Fruit fly (Drosophila melanogaster) whole organism, embryonic: ENCODE results near the gene Nf-YA.
A peak's percentile ranks its signal among the peaks of the same experiment; 100 is the strongest.

ENCODE experiments used
- Atf3 ChIP-seq: fragments of 200-800 bp; sonication (Bioruptor generic); optimal IDR thresholded peaks from 3 replicates; lab custom pipeline; 2016; ENCODE audit warnings: missing biosample characterization, missing genetic modification characterization
- Atf6 ChIP-seq: fragments of 200-800 bp; sonication (Bioruptor generic); IDR thresholded peaks from 2 replicates; pipeline ENCODE4 v1.3.6; 2022; ENCODE audit warnings: missing biosample characterization, missing genetic modification characterization
- CG10147 ChIP-seq: fragments of 200-800 bp; sonication (Bioruptor generic); optimal IDR thresholded peaks from 2 replicates; lab custom pipeline; 2019; ENCODE audit warnings: missing biosample characterization, mild to moderate bottlenecking, missing genetic modification characterization, moderate library complexity
- CG1024 ChIP-seq: fragments of 200-800 bp; sonication (Bioruptor generic); IDR thresholded peaks from 2 replicates; pipeline ENCODE4 v1.3.6; 2022; ENCODE audit warnings: missing biosample characterization, missing genetic modification characterization
- CG11696 ChIP-seq: fragments of 200-800 bp; sonication (Bioruptor generic); IDR thresholded peaks from 2 replicates; pipeline ENCODE4 v1.3.6; 2022; ENCODE audit warnings: missing biosample characterization, missing genetic modification characterization
- CG12071 ChIP-seq: fragments of 200-800 bp; sonication (Bioruptor generic); optimal IDR thresholded peaks from 3 replicates; lab custom pipeline; 2018; ENCODE audit warnings: missing biosample characterization, mild to moderate bottlenecking, missing genetic modification characterization
- CG12155 ChIP-seq: fragments of 200-800 bp; sonication (Bioruptor generic); optimal IDR thresholded peaks from 3 replicates; lab custom pipeline; 2016; ENCODE audit warnings: missing biosample characterization, missing genetic modification characterization
- CG12219 ChIP-seq: fragments of 200-800 bp; sonication (Bioruptor generic); optimal IDR thresholded peaks from 3 replicates; lab custom pipeline; 2018; ENCODE audit warnings: missing biosample characterization, mild to moderate bottlenecking, missing genetic modification characterization
- CG12769 ChIP-seq: fragments of 200-800 bp; sonication (Bioruptor generic); optimal IDR thresholded peaks from 2 replicates; lab custom pipeline; 2019; ENCODE audit warnings: missing biosample characterization, mild to moderate bottlenecking, missing genetic modification characterization, moderate library complexity
- CG13424 ChIP-seq: fragments of 200-800 bp; sonication (Bioruptor generic); optimal IDR thresholded peaks from 2 replicates; lab custom pipeline; 2019; ENCODE audit warnings: missing biosample characterization, mild to moderate bottlenecking, missing genetic modification characterization, moderate library complexity
- CG13894 ChIP-seq: fragments of 200-800 bp; sonication (Bioruptor generic); optimal IDR thresholded peaks from 3 replicates; lab custom pipeline; 2018; ENCODE audit warnings: missing biosample characterization, mild to moderate bottlenecking, missing genetic modification characterization, moderate library complexity
- CG14014 ChIP-seq: fragments of 200-800 bp; sonication (Bioruptor generic); IDR thresholded peaks from 2 replicates; pipeline ENCODE4 v1.3.6; 2022; ENCODE audit warnings: missing biosample characterization, missing genetic modification characterization
- CG1603 ChIP-seq: fragments of 200-800 bp; sonication (Bioruptor generic); optimal IDR thresholded peaks from 2 replicates; lab custom pipeline; 2019; ENCODE audit warnings: missing biosample characterization, mild to moderate bottlenecking, missing genetic modification characterization, moderate library complexity
- CG2199 ChIP-seq: fragments of 200-800 bp; sonication (Bioruptor generic); IDR thresholded peaks from 3 replicates; pipeline ENCODE4 v1.3.6; 2022; ENCODE audit warnings: missing biosample characterization, missing genetic modification characterization
- CG30403 ChIP-seq: fragments of 200-800 bp; sonication (Bioruptor generic); optimal IDR thresholded peaks from 3 replicates; lab custom pipeline; 2016; ENCODE audit warnings: missing biosample characterization, missing genetic modification characterization
- CG31224 ChIP-seq: fragments of 200-800 bp; sonication (Bioruptor generic); IDR thresholded peaks from 2 replicates; pipeline ENCODE4 v1.3.6; 2022; ENCODE audit warnings: missing biosample characterization, missing genetic modification characterization
- CG31365 ChIP-seq: fragments of 200-800 bp; sonication (Bioruptor generic); optimal IDR thresholded peaks from 2 replicates; lab custom pipeline; 2018; ENCODE audit warnings: missing biosample characterization, mild to moderate bottlenecking, missing genetic modification characterization
- CG32532 ChIP-seq: fragments of 200-800 bp; sonication (Bioruptor generic); IDR thresholded peaks from 2 replicates; pipeline ENCODE4 v1.3.6; 2022; ENCODE audit warnings: missing biosample characterization, missing genetic modification characterization
- CG6791 ChIP-seq: fragments of 200-800 bp; sonication (Bioruptor generic); IDR thresholded peaks from 3 replicates; pipeline ENCODE4 v1.3.6; 2022; ENCODE audit warnings: missing biosample characterization, missing genetic modification characterization; ENCODE audit not compliant: partially characterized antibody
- CG8281 ChIP-seq: fragments of 200-800 bp; sonication (Bioruptor generic); optimal IDR thresholded peaks from 2 replicates; lab custom pipeline; 2018; ENCODE audit warnings: missing biosample characterization, mild to moderate bottlenecking, missing genetic modification characterization, moderate library complexity
- CG8388 ChIP-seq: fragments of 200-800 bp; sonication (Bioruptor generic); optimal IDR thresholded peaks from 2 replicates; lab custom pipeline; 2019; ENCODE audit warnings: missing biosample characterization, mild to moderate bottlenecking, missing genetic modification characterization, moderate library complexity
- CG8478 ChIP-seq: fragments of >200 bp; optimal IDR thresholded peaks from 2 replicates; lab custom pipeline; 2018
- D ChIP-seq, 2 experiments: fragments of 200-800 bp in 1 of 2; fragments of >200 bp in 1 of 2; sonication (Bioruptor generic) in 1 of 2; optimal IDR thresholded peaks; 2 replicates in 1 of 2; 3 replicates in 1 of 2; lab custom pipeline; 2017; ENCODE audit warnings: mild to moderate bottlenecking in 1 of 2, missing biosample characterization in 1 of 2, missing genetic modification characterization in 1 of 2, missing genetic modification reagents in 1 of 2
- E2f1 ChIP-seq: fragments of 200-800 bp; sonication (Bioruptor generic); IDR thresholded peaks from 2 replicates; pipeline ENCODE4 v1.3.6; 2022; ENCODE audit warnings: missing biosample characterization, missing genetic modification characterization
- Elba2 ChIP-seq: fragments of 200-800 bp; sonication (Bioruptor generic); optimal IDR thresholded peaks from 3 replicates; lab custom pipeline; 2016; ENCODE audit warnings: missing biosample characterization, missing genetic modification characterization
- Ets97D ChIP-seq: fragments of 200-800 bp; sonication (Bioruptor generic); optimal IDR thresholded peaks from 3 replicates; lab custom pipeline; 2016; ENCODE audit warnings: missing biosample characterization, missing genetic modification characterization
- Gug ChIP-seq: fragments of 200-800 bp; sonication (Bioruptor generic); IDR thresholded peaks from 4 replicates; pipeline ENCODE4 v1.3.6; 2022; ENCODE audit warnings: missing biosample characterization, missing genetic modification characterization
- HLH54F ChIP-seq: fragments of 200-800 bp; sonication (Bioruptor generic); optimal IDR thresholded peaks from 3 replicates; lab custom pipeline; 2016; ENCODE audit warnings: missing biosample characterization, missing genetic modification characterization
- Hsf ChIP-seq: fragments of 200-800 bp; sonication (Bioruptor generic); optimal IDR thresholded peaks from 3 replicates; lab custom pipeline; 2016; ENCODE audit warnings: missing biosample characterization, missing genetic modification characterization
- Jarid2 ChIP-seq: fragments of 200-800 bp; sonication (Bioruptor generic); optimal IDR thresholded peaks from 3 replicates; lab custom pipeline; 2017; ENCODE audit warnings: mild to moderate bottlenecking, missing biosample characterization, missing genetic modification reagents, missing genetic modification characterization
- MBD-R2 ChIP-seq: fragments of 200-800 bp; sonication (Bioruptor generic); IDR thresholded peaks from 2 replicates; pipeline ENCODE4 v1.3.6; 2022; ENCODE audit warnings: missing biosample characterization, missing genetic modification characterization
- Med ChIP-seq: fragments of 200-800 bp; sonication (Bioruptor generic); peaks from one replicate; lab custom pipeline; 2016; ENCODE audit warnings: missing biosample characterization, missing genetic modification characterization, mild to moderate bottlenecking, inconsistent platforms, moderate library complexity
- Neu2 ChIP-seq: fragments of 200-800 bp; sonication (Bioruptor generic); optimal IDR thresholded peaks from 3 replicates; lab custom pipeline; 2016; ENCODE audit warnings: missing biosample characterization, missing genetic modification characterization, borderline replicate concordance
- Nf-YA ChIP-seq: fragments of 200-800 bp; sonication (Bioruptor generic); IDR thresholded peaks from 2 replicates; pipeline ENCODE4 v1.3.6; 2022; ENCODE audit warnings: missing biosample characterization, missing genetic modification characterization
- Usf ChIP-seq: fragments of 200-800 bp; sonication (Bioruptor generic); optimal IDR thresholded peaks from 2 replicates; lab custom pipeline; 2017; ENCODE audit warnings: missing genotype, missing biosample characterization, missing genetic modification characterization
- fd3F ChIP-seq: fragments of 200-800 bp; sonication (Bioruptor generic); optimal IDR thresholded peaks from 2 replicates; lab custom pipeline; 2018; ENCODE audit warnings: missing biosample characterization, mild to moderate bottlenecking, missing genetic modification characterization, moderate library complexity
- gce ChIP-seq: fragments of 200-800 bp; sonication (Bioruptor generic); IDR thresholded peaks from 3 replicates; pipeline ENCODE4 v1.3.6; 2022; ENCODE audit warnings: missing biosample characterization, missing genetic modification characterization
- grau ChIP-seq: fragments of 200-800 bp; optimal IDR thresholded peaks from 3 replicates; lab custom pipeline; 2019; ENCODE audit warnings: missing biosample characterization, mild to moderate bottlenecking, missing genetic modification characterization, moderate library complexity
- hth ChIP-seq: fragments of >200 bp; optimal IDR thresholded peaks from 2 replicates; lab custom pipeline; 2017; ENCODE audit warnings: inconsistent platforms
- insv ChIP-seq, 2 experiments: fragments of 200-800 bp; sonication (Bioruptor generic); optimal IDR thresholded peaks; 3 replicates each; lab custom pipeline; 2016 to 2018; ENCODE audit warnings: missing biosample characterization in 2 of 2, missing genetic modification characterization in 2 of 2
- ken ChIP-seq: fragments of 200-800 bp; sonication (Bioruptor generic); IDR thresholded peaks from 3 replicates; pipeline ENCODE4 v1.3.6; 2022; ENCODE audit warnings: missing biosample characterization, missing genetic modification characterization
- mam ChIP-seq: fragments of 200-800 bp; sonication (Bioruptor generic); optimal IDR thresholded peaks from 3 replicates; lab custom pipeline; 2016; ENCODE audit warnings: missing biosample characterization, missing genetic modification characterization
- pb ChIP-seq: fragments of 200-800 bp; sonication (Bioruptor generic); optimal IDR thresholded peaks from 3 replicates; lab custom pipeline; 2016; ENCODE audit warnings: missing biosample characterization, missing genetic modification characterization
- phol ChIP-seq: fragments of 200-800 bp; sonication (Bioruptor generic); optimal IDR thresholded peaks from 3 replicates; lab custom pipeline; 2018; ENCODE audit warnings: missing biosample characterization, mild to moderate bottlenecking, missing genetic modification characterization, moderate library complexity
- pita ChIP-seq: fragments of 200-800 bp; sonication (Bioruptor generic); optimal IDR thresholded peaks from 2 replicates; lab custom pipeline; 2017; ENCODE audit warnings: missing biosample characterization, mild to moderate bottlenecking, missing genetic modification characterization
- shn ChIP-seq: fragments of 200-800 bp; sonication (Bioruptor generic); optimal IDR thresholded peaks from 3 replicates; lab custom pipeline; 2016; ENCODE audit warnings: missing biosample characterization, missing genetic modification characterization
- sim ChIP-seq: fragments of 200-800 bp; sonication (Bioruptor generic); IDR thresholded peaks from 2 replicates; pipeline ENCODE4 v1.3.6; 2022; ENCODE audit warnings: missing biosample characterization, missing genetic modification characterization
- trh ChIP-seq: fragments of 200-800 bp; sonication (Bioruptor generic); optimal IDR thresholded peaks from 2 replicates; lab custom pipeline; 2016; ENCODE audit warnings: missing biosample characterization, missing genetic modification characterization
- wek ChIP-seq: fragments of 200-800 bp; sonication (Bioruptor generic); optimal IDR thresholded peaks from 3 replicates; lab custom pipeline; 2018; ENCODE audit warnings: missing biosample characterization, mild to moderate bottlenecking, missing genetic modification characterization, moderate library complexity
- zen2 ChIP-seq: fragments of 200-800 bp; sonication (Bioruptor generic); IDR thresholded peaks from 3 replicates; pipeline ENCODE4 v1.3.6; 2022; ENCODE audit warnings: missing biosample characterization, missing genetic modification characterization; ENCODE audit not compliant: partially characterized antibody

Nf-YA gene

dm6 chr3L:9420054-9420818 is 21.8 kb downstream of the Nf-YA start (continued):
- TF ChIP-seq CG1603 (tag; lab: Kevin White, UChicago) (peak; percentile 70), Usf (GFP tag; lab: Kevin White, UChicago) (no peak), CG14014 (GFP tag; lab: Robert Waterston, UW) (peak; percentile 53; the same call in 1 of the 2 replicates), Hsf (GFP tag; lab: Kevin White, UChicago) (peak; percentile 25), hth (no peak), fd3F (peak; percentile 21), CG1024 (GFP tag; lab: Robert Waterston, UW) (peak; percentile 26; the same call in 1 of the 2 replicates), CG31224 (no peak), CG13424 (peak; percentile 54), CG32532 (GFP tag; lab: Robert Waterston, UW) (peak; percentile 14; the same call in 1 of the 2 replicates), CG6791 (no peak), Neu2 (GFP tag; lab: Kevin White, UChicago) (no peak), Med (GFP tag; lab: Kevin White, UChicago) (peak; percentile 81), E2f1 (GFP tag; lab: Robert Waterston, UW) (no peak), CG8281 (tag; lab: Kevin White, UChicago) (no peak), Nf-YA (GFP tag; lab: Robert Waterston, UW) (peak; percentile 43; the same call in 1 of the 2 replicates), Jarid2 (GFP tag; lab: Kevin White, UChicago) (no peak), pb (GFP tag; lab: Kevin White, UChicago) (no peak), CG11696 (GFP tag; lab: Robert Waterston, UW) (peak; percentile 85), wek (GFP tag; lab: Kevin White, UChicago) (no peak), ken (peak; percentile 56; the same call in 1 of the 3 replicates), shn (no peak), Gug (GFP tag; lab: Robert Waterston, UW) (no peak), CG13894 (tag; lab: Kevin White, UChicago) (no peak), Atf6 (peak; percentile 69), CG12155 (GFP tag; lab: Kevin White, UChicago) (no peak), CG10147 (GFP tag; lab: Kevin White, UChicago) (peak; percentile 49), gce (GFP tag; lab: Robert Waterston, UW) (no peak), CG2199 (GFP tag; lab: Robert Waterston, UW) (no peak), D (optimal IDR thresholded peaks at IDR 0.05; lab: Kevin White, UChicago) (no peak), D (GFP tag; optimal IDR thresholded peaks at IDR 0.05; lab: Kevin White, UChicago) (peak; percentile 3), mam (GFP tag; lab: Kevin White, UChicago) (no peak), CG12769 (tag; lab: Kevin White, UChicago) (no peak), MBD-R2 (GFP tag; lab: Robert Waterston, UW) (no peak), sim (no peak), Atf3 (GFP tag; lab: Kevin White, UChicago) (no peak), CG12071 (no peak), trh (no peak), CG12219 (GFP tag; lab: Kevin White, UChicago) (peak; percentile 22), CG8478 (lab: Kevin White, UChicago) (no peak), CG31365 (tag; lab: Kevin White, UChicago) (no peak), insv (GFP tag; optimal IDR thresholded peaks at IDR 0.05; lab: Kevin White, UChicago) (no peak), Ets97D (GFP tag; lab: Kevin White, UChicago) (no peak), zen2 (GFP tag; lab: Robert Waterston, UW) (no peak), HLH54F (no peak), phol (tag; lab: Kevin White, UChicago) (peak; percentile 41), CG8388 (GFP tag; lab: Kevin White, UChicago) (peak; percentile 56), grau (tag; lab: Kevin White, UChicago) (peak; percentile 50), Elba2 (GFP tag; lab: Kevin White, UChicago) (no peak), CG30403 (GFP tag; lab: Kevin White, UChicago) (peak; percentile 38), pita (GFP tag; lab: Kevin White, UChicago) (no peak)
